Worm (Caenorhabditis elegans) whole organism, mixed stage, embryonic: ENCODE data around the gene dph-5.

ENCODE experiments used
- M03D4.4 ChIP-seq: sonication (generic microtip); optimal IDR thresholded peaks from 2 replicates; lab custom pipeline; 2017; ENCODE audit warnings: mild to moderate bottlenecking, missing genetic modification characterization, missing compliant biosample characterization
- bed-3 ChIP-seq: fragments of 200-800 bp; sonication (Bioruptor generic); optimal IDR thresholded peaks from 3 replicates; lab custom pipeline; 2018; ENCODE audit warnings: mild to moderate bottlenecking, missing genetic modification characterization, moderate library complexity, missing compliant biosample characterization
- blmp-1 ChIP-seq: fragments of 150-350 bp; optimal IDR thresholded peaks from 2 replicates; lab custom pipeline; 2014; ENCODE audit warnings: missing biosample characterization, missing genetic modification characterization
- ceh-39 ChIP-seq: fragments of 150-350 bp; optimal IDR thresholded peaks from 2 replicates; lab custom pipeline; 2014; ENCODE audit warnings: missing biosample characterization, missing genetic modification characterization
- ceh-43 ChIP-seq: fragments of 200-800 bp; sonication (Bioruptor generic); optimal IDR thresholded peaks from 2 replicates; lab custom pipeline; 2018; ENCODE audit warnings: mild to moderate bottlenecking, missing genetic modification characterization, moderate library complexity, missing compliant biosample characterization
- ceh-83 ChIP-seq: fragments of 200-800 bp; sonication (Bioruptor generic); optimal IDR thresholded peaks from 2 replicates; lab custom pipeline; 2018; ENCODE audit warnings: mild to moderate bottlenecking, missing genetic modification characterization, missing compliant biosample characterization
- ces-1 ChIP-seq: fragments of 150-350 bp; optimal IDR thresholded peaks from 2 replicates; lab custom pipeline; 2014; ENCODE audit warnings: missing biosample characterization, missing genetic modification reagents, missing genetic modification characterization
- drap-1 ChIP-seq: fragments of 200-800 bp; sonication (Bioruptor generic); optimal IDR thresholded peaks from 3 replicates; lab custom pipeline; 2018; ENCODE audit warnings: mild to moderate bottlenecking, missing genetic modification characterization, missing compliant biosample characterization
- elt-3 ChIP-seq: fragments of 150-350 bp; optimal IDR thresholded peaks from 2 replicates; lab custom pipeline; 2014; ENCODE audit warnings: missing biosample characterization, missing genetic modification characterization
- ham-2 ChIP-seq: fragments of 200-800 bp; sonication (Bioruptor generic); optimal IDR thresholded peaks from 2 replicates; lab custom pipeline; 2018; ENCODE audit warnings: mild to moderate bottlenecking, missing genetic modification characterization, missing compliant biosample characterization
- lsy-2 ChIP-seq: fragments of 150-350 bp; optimal IDR thresholded peaks from 2 replicates; lab custom pipeline; 2014; ENCODE audit warnings: missing biosample characterization, missing genetic modification characterization
- mab-5 ChIP-seq: fragments of 150-350 bp; optimal IDR thresholded peaks from 2 replicates; lab custom pipeline; 2014; ENCODE audit warnings: missing biosample characterization, missing genetic modification characterization
- mep-1 ChIP-seq: fragments of 150-350 bp; optimal IDR thresholded peaks from 2 replicates; lab custom pipeline; 2017; ENCODE audit warnings: missing biosample characterization, missing genetic modification reagents, missing genetic modification characterization, inconsistent platforms
- mls-2 ChIP-seq: sonication (generic microtip); optimal IDR thresholded peaks from 2 replicates; lab custom pipeline; 2016; ENCODE audit warnings: mild to moderate bottlenecking, missing genetic modification characterization, moderate library complexity, missing compliant biosample characterization
- nhr-12 ChIP-seq: fragments of 150-350 bp; optimal IDR thresholded peaks from 2 replicates; lab custom pipeline; 2014; ENCODE audit warnings: missing biosample characterization, missing genetic modification characterization
- nhr-2 ChIP-seq: fragments of 150-350 bp; optimal IDR thresholded peaks from 2 replicates; lab custom pipeline; 2014; ENCODE audit warnings: missing biosample characterization, missing genetic modification characterization
- nhr-237 ChIP-seq: fragments of 150-350 bp; optimal IDR thresholded peaks from 2 replicates; lab custom pipeline; 2014; ENCODE audit warnings: missing biosample characterization, missing genetic modification characterization
- nhr-28 ChIP-seq: fragments of 150-350 bp; optimal IDR thresholded peaks from 2 replicates; lab custom pipeline; 2014; ENCODE audit warnings: missing biosample characterization, missing genetic modification characterization
- nhr-76 ChIP-seq: sonication (generic microtip); optimal IDR thresholded peaks from 2 replicates; lab custom pipeline; 2017; ENCODE audit warnings: missing biosample characterization, missing genetic modification characterization
- pha-4 ChIP-seq: fragments of 150-350 bp; optimal IDR thresholded peaks from 2 replicates; lab custom pipeline; 2018; ENCODE audit warnings: missing biosample characterization, missing genetic modification reagents, missing genetic modification characterization
- snpc-4 ChIP-seq: fragments of 150-350 bp; optimal IDR thresholded peaks from 2 replicates; lab custom pipeline; 2014; ENCODE audit warnings: missing biosample characterization, missing genetic modification characterization
- sptf-1 ChIP-seq: sonication (generic microtip); optimal IDR thresholded peaks from 2 replicates; lab custom pipeline; 2017; ENCODE audit warnings: mild to moderate bottlenecking, missing genetic modification characterization, moderate library complexity, missing compliant biosample characterization
- unc-120 ChIP-seq: sonication (generic microtip); optimal IDR thresholded peaks from 2 replicates; lab custom pipeline; 2017; ENCODE audit warnings: missing genetic modification characterization, missing compliant biosample characterization; ENCODE audit not compliant: poor library complexity, severe bottlenecking
- unc-39 ChIP-seq: fragments of 150-350 bp; optimal IDR thresholded peaks from 2 replicates; lab custom pipeline; 2014; ENCODE audit warnings: missing biosample characterization, missing genetic modification characterization
- unc-62 ChIP-seq: fragments of 150-350 bp; optimal IDR thresholded peaks from 2 replicates; lab custom pipeline; 2014; ENCODE audit warnings: missing biosample characterization, missing genetic modification reagents, missing genetic modification characterization
- zip-8 ChIP-seq: fragments of 150-350 bp; optimal IDR thresholded peaks from 2 replicates; lab custom pipeline; 2014; ENCODE audit warnings: missing biosample characterization, missing genetic modification characterization
- ztf-11 ChIP-seq: fragments of 150-350 bp; optimal IDR thresholded peaks from 2 replicates; lab custom pipeline; 2014; ENCODE audit warnings: missing biosample characterization, missing genetic modification characterization

Gene dph-5

ce11 chrII:11319591-11319990, 30.4 kb upstream of the dph-5 start, which contains the start of gene nlp-51:
nlp-51 (minus strand) TSS chrII:11319691.
- no peak for TF ChIP-seq sptf-1 (tag; lab: Kevin White, UChicago)

- no peak for TF ChIP-seq lsy-2 (tag; lab: Kevin White, UChicago)
- TF ChIP-seq ces-1 (GFP tag; lab: Kevin White, UChicago) = peak; percentile 38
These were observed 20.9 kb upstream of the dph-5 start, which contains the start of gene tag-180 for ce11 chrII:11329021-11329479. tag-180 (minus strand) TSS chrII:11329429.

DNA sequence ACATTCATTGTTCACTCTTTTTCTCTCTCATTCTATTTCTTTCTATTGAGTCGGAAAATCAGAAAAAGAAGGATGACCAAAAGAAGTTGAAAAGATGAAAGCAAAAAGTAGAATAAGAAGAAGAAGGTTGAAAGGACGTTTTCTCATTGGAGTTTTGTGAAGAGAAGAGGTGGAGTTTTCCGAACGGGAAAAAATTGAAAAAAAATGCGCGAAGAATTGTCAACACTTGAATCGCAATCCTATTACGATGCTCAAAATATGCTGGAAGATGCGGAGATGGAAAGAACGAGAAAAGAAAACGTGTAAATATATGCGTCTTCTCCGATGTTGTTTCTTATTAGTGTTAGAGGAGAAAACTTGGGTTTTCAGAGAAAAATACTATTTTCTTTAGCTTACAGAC, 16.6 kb upstream of the dph-5 start:
- TF ChIP-seq ces-1 (GFP tag; lab: Kevin White, UChicago) (peak; percentile 38), unc-62 (GFP tag; lab: Kevin White, UChicago) (no peak), M03D4.4 (tag; lab: Kevin White, UChicago) (no peak), mab-5 (tag; lab: Kevin White, UChicago) (no peak)

DNA sequence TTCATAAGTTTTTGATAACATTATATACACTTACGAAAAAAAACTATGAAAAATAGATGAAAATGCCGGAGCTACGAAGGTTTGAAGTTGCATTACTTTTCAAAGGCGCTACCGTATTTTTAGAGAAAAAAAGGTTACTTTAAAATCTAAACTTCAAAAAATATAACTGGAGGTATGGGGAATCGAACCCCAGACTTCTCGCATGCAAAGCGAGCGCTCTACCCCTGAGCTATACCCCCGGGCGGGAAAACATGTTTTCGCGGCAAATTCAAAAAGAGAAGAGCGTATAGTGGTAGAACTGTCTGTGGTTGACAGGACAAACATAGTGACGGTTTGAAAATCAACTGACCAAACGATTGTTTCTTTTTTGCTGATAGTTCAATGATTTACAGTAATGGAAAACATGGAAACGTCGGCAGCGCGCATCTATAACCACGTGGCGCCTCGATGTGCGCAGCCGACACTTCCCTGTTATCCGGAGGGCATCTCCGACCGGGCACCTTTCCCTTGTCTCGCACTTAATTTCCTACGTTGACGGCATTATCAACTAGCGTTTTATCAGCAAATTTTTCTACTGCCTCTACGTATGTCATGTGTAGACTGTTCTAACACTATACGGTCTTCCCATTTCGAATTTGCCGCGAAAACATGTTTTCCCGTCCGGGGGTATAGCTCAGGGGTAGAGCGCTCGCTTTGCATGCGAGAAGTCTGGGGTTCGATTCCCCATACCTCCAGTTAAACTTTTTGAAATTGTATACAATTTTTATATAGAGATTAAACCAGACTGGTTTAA, 15.9 kb upstream of the dph-5 start:
- TF ChIP-seq ztf-11 (tag; lab: Kevin White, UChicago) = no peak
- TF ChIP-seq lsy-2 (tag; lab: Kevin White, UChicago) = no peak
- TF ChIP-seq nhr-76 (tag; lab: Kevin White, UChicago) = no peak
- TF ChIP-seq blmp-1 (tag; lab: Kevin White, UChicago) = no peak
- TF ChIP-seq ceh-39 (tag; lab: Kevin White, UChicago) = no peak
- TF ChIP-seq bed-3 = no peak
- no peak for TF ChIP-seq nhr-28
- no peak for TF ChIP-seq drap-1
- no peak for TF ChIP-seq mls-2
- TF ChIP-seq nhr-237 (tag; lab: Kevin White, UChicago) = no peak

- TF ChIP-seq ham-2 (no peak), ceh-43 (GFP tag; lab: Kevin White, UChicago) (no peak), ces-1 (GFP tag; lab: Kevin White, UChicago) (peak; percentile 96), nhr-28 (no peak), M03D4.4 (tag; lab: Kevin White, UChicago) (no peak), lsy-2 (tag; lab: Kevin White, UChicago) (no peak), unc-120 (no peak)
- TF ChIP-seq, all 35 proteins: peak for 1
These were observed 14.3 kb upstream of the dph-5 start for ce11 chrII:11335670-11336069.

DNA sequence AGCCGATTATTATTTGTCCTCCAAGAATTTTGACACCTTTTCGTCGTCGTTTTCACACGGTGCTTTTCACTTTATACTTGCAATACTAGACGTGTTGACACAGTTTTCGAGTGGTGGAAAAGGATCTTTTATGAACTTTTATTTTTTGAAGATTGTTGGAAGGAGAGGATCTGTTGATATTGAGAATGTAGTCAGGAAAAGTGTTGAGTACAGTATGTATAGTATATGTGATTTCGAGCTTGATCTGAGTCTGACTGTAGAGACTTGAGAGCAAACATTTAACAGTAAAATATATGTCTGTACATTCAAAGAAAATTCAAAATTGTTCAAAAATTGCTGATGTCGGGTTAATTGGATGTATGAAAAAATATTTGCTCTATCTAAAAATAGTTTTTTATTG, 13.8 kb upstream of the dph-5 start:
- TF ChIP-seq pha-4 = no peak
- no peak for TF ChIP-seq elt-3 (tag; lab: Kevin White, UChicago)
- no peak for TF ChIP-seq zip-8
- no peak for TF ChIP-seq mep-1
- no peak for TF ChIP-seq nhr-76 (tag; lab: Kevin White, UChicago)
- no peak for TF ChIP-seq sptf-1 (tag; lab: Kevin White, UChicago)
- TF ChIP-seq mab-5 (tag; lab: Kevin White, UChicago) = no peak
- TF ChIP-seq blmp-1 (tag; lab: Kevin White, UChicago) = no peak
- TF ChIP-seq snpc-4 = no peak
- no peak for TF ChIP-seq nhr-237 (tag; lab: Kevin White, UChicago)
- TF ChIP-seq ces-1 (GFP tag; lab: Kevin White, UChicago) = no peak
- no peak for TF ChIP-seq mls-2
- no peak for TF ChIP-seq nhr-12 (tag; lab: Kevin White, UChicago)
- no peak for TF ChIP-seq ceh-39 (tag; lab: Kevin White, UChicago)
- TF ChIP-seq bed-3 = no peak
- TF ChIP-seq unc-39 (tag; lab: Kevin White, UChicago) = no peak
- TF ChIP-seq nhr-2 (tag; lab: Kevin White, UChicago) = no peak
- TF ChIP-seq unc-62 (GFP tag; lab: Kevin White, UChicago) = no peak
- TF ChIP-seq ceh-83 (GFP tag; lab: Kevin White, UChicago) = no peak
